Fruit fly (Drosophila melanogaster): ENCODE data around the gene Cp7Fb.

Cp7Fb gene

dm6 chrX:8455019-8455555 is 18.6 kb upstream of the Cp7Fb start, which contains the start of gene org-1 (continued):
- TF ChIP-seq CG1529 (GFP tag; optimal IDR thresholded peaks at IDR 0.05): peak; percentile 94
- peak; percentile 88 for TF ChIP-seq ewg (GFP tag; optimal IDR thresholded peaks at IDR 0.05)
- TF ChIP-seq Med (GFP tag): peak; percentile 95
- peak; percentile 94 for TF ChIP-seq CG12391 (tag; optimal IDR thresholded peaks at IDR 0.05)
- no peak for TF ChIP-seq Dfd (GFP tag; optimal IDR thresholded peaks at IDR 0.05)
- peak; percentile 95 for TF ChIP-seq zen (tag; optimal IDR thresholded peaks at IDR 0.05)
- peak; percentile 96 for TF ChIP-seq dimm (GFP tag; IDR thresholded peaks at IDR 0.05)
- peak; percentile 97 for TF ChIP-seq CG6272 (GFP tag; IDR thresholded peaks at IDR 0.05)
- peak; percentile 88 for TF ChIP-seq CG10543 (GFP tag; optimal IDR thresholded peaks at IDR 0.05)
- peak; percentile 65 for TF ChIP-seq Deaf1 (tag; optimal IDR thresholded peaks at IDR 0.05)
- TF ChIP-seq ro (GFP tag; IDR thresholded peaks at IDR 0.05): peak; percentile 94
- peak; percentile 23 for TF ChIP-seq pros (GFP tag; optimal IDR thresholded peaks at IDR 0.05)
- peak; percentile 92 for TF ChIP-seq Nf-YA (GFP tag; IDR thresholded peaks at IDR 0.05)
- peak; percentile 95 for TF ChIP-seq CG14050 (GFP tag; IDR thresholded peaks at IDR 0.05)
- TF ChIP-seq en (GFP tag; optimal IDR thresholded peaks at IDR 0.05): peak; percentile 62
- peak; percentile 90 for TF ChIP-seq CrebB (tag; optimal IDR thresholded peaks at IDR 0.05)
- TF ChIP-seq lilli (GFP tag; optimal IDR thresholded peaks at IDR 0.05): peak; percentile 88
- TF ChIP-seq CG6813 (GFP tag; optimal IDR thresholded peaks at IDR 0.05): peak; percentile 91
- peak; percentile 86 for TF ChIP-seq CG2120 (GFP tag; optimal IDR thresholded peaks at IDR 0.05)
- peak; percentile 87 for TF ChIP-seq CG10147 (GFP tag; optimal IDR thresholded peaks at IDR 0.05)
- TF ChIP-seq Meics (GFP tag; optimal IDR thresholded peaks at IDR 0.05): peak; percentile 88
- no peak for TF ChIP-seq D (optimal IDR thresholded peaks at IDR 0.05)
- TF ChIP-seq D (GFP tag; optimal IDR thresholded peaks at IDR 0.05): peak; percentile 96
- peak; percentile 94 for TF ChIP-seq PHDP (tag; optimal IDR thresholded peaks at IDR 0.05)
- TF ChIP-seq CG13894 (tag; optimal IDR thresholded peaks at IDR 0.05): peak; percentile 68
- peak; percentile 97 for TF ChIP-seq CG3847 (GFP tag; IDR thresholded peaks at IDR 0.05)
- TF ChIP-seq Ravus (GFP tag; IDR thresholded peaks at IDR 0.05): peak; percentile 93
- TF ChIP-seq CG12744 (GFP tag; optimal IDR thresholded peaks at IDR 0.05): peak; percentile 76
- TF ChIP-seq Dll (GFP tag; IDR thresholded peaks at IDR 0.05; ENCODE audit: partially characterized antibody): no peak
- peak; percentile 91 for TF ChIP-seq CG12942 (GFP tag; optimal IDR thresholded peaks at IDR 0.05)
- peak; percentile 95 for TF ChIP-seq CG1024 (GFP tag; IDR thresholded peaks at IDR 0.05)
- peak; percentile 95 for TF ChIP-seq tap (tag; optimal IDR thresholded peaks at IDR 0.05)
- peak; percentile 76 for TF ChIP-seq gcm2 (GFP tag; optimal IDR thresholded peaks at IDR 0.05)
- peak; percentile 93 for TF ChIP-seq ac (GFP tag; optimal IDR thresholded peaks at IDR 0.05)
- TF ChIP-seq z (GFP tag; IDR thresholded peaks at IDR 0.05): peak; percentile 82
- peak; percentile 82 for TF ChIP-seq cwo (GFP tag; optimal IDR thresholded peaks at IDR 0.05)
- TF ChIP-seq scrt (GFP tag; optimal IDR thresholded peaks at IDR 0.05): peak; percentile 84
- TF ChIP-seq mirr (GFP tag; optimal IDR thresholded peaks at IDR 0.05): peak; percentile 78
- no peak for TF ChIP-seq amos (GFP tag; IDR thresholded peaks at IDR 0.05; ENCODE audit: partially characterized antibody)
- peak; percentile 94 for TF ChIP-seq Blimp-1 (GFP tag; optimal IDR thresholded peaks at IDR 0.05)
- peak; percentile 57 for TF ChIP-seq CG10565 (GFP tag; optimal IDR thresholded peaks at IDR 0.05)

dm6 chrX:8457532-8457931 is 16.1 kb upstream of the Cp7Fb start, which contains the start of gene CG32713:
TSS of gene CG32713 (minus strand) at chrX:8457632.
- TF ChIP-seq zen (tag; optimal IDR thresholded peaks at IDR 0.05) (no peak), HLHmδ (GFP tag; optimal IDR thresholded peaks at IDR 0.05) (no peak), CG6791 (GFP tag; IDR thresholded peaks at IDR 0.05; ENCODE audit: partially characterized antibody) (no peak)

Data from whole organism, embryonic.